Fruit fly (Drosophila melanogaster) whole organism, wandering third instar larva: ENCODE data around the gene Cngl.

Source experiments
- CG32264 ChIP-seq: fragments of 200-800 bp; sonication (Bioruptor generic); optimal IDR thresholded peaks from 2 replicates; lab custom pipeline; 2016; ENCODE audit warnings: missing biosample characterization, missing genetic modification characterization
- CG9705 ChIP-seq: fragments of 200-800 bp; sonication (Bioruptor generic); optimal IDR thresholded peaks from 2 replicates; lab custom pipeline; 2018; ENCODE audit warnings: missing biosample characterization, mild to moderate bottlenecking, missing genetic modification characterization
- CrebA ChIP-seq: fragments of 200-800 bp; sonication (Bioruptor generic); optimal IDR thresholded peaks from 2 replicates; lab custom pipeline; 2016; ENCODE audit warnings: missing biosample characterization, mild to moderate bottlenecking, missing genetic modification characterization, borderline replicate concordance
- Dfd ChIP-seq: fragments of >200 bp; optimal IDR thresholded peaks from 2 replicates; lab custom pipeline; 2017; ENCODE audit warnings: missing biosample characterization, missing genetic modification characterization
- GATAd ChIP-seq: sonication (Bioruptor generic); optimal IDR thresholded peaks from 2 replicates; lab custom pipeline; 2016; ENCODE audit warnings: missing biosample characterization, missing genetic modification characterization
- HLH106 ChIP-seq: fragments of 200-800 bp; optimal IDR thresholded peaks from 3 replicates; lab custom pipeline; 2019; ENCODE audit warnings: missing biosample characterization, mild to moderate bottlenecking, missing genetic modification characterization, moderate library complexity
- Hr78 ChIP-seq: fragments of >200 bp; optimal IDR thresholded peaks from 2 replicates; lab custom pipeline; 2017; ENCODE audit warnings: missing biosample characterization, missing genetic modification characterization
- Hr83 ChIP-seq: fragments of 200-300 bp; sonication (Bioruptor generic); optimal IDR thresholded peaks from 2 replicates; lab custom pipeline; 2016; ENCODE audit warnings: missing biosample characterization, mild to moderate bottlenecking, missing genetic modification characterization, moderate library complexity; ENCODE audit not compliant: poor library complexity, severe bottlenecking
- Jra ChIP-seq: sonication (Bioruptor generic); optimal IDR thresholded peaks from 2 replicates; lab custom pipeline; 2016; ENCODE audit warnings: missing biosample characterization, missing genetic modification characterization
- Myc ChIP-seq: fragments of >200 bp; optimal IDR thresholded peaks from 2 replicates; lab custom pipeline; 2017
- N ChIP-seq: fragments of >200 bp; optimal IDR thresholded peaks from 2 replicates; lab custom pipeline; 2018; ENCODE audit warnings: missing biosample characterization, missing external identifiers, missing genetic modification characterization
- OdsH ChIP-seq: fragments of 200-800 bp; sonication (Bioruptor generic); optimal IDR thresholded peaks from 2 replicates; lab custom pipeline; 2016; ENCODE audit warnings: missing biosample characterization, mild to moderate bottlenecking, missing genetic modification characterization
- Rel ChIP-seq, 2 experiments: fragments of 200-800 bp; sonication (Bioruptor generic) in 1 of 2; optimal IDR thresholded peaks; 2 replicates in 1 of 2; 3 replicates in 1 of 2; lab custom pipeline; 2016 to 2019; ENCODE audit warnings: mild to moderate bottlenecking in 2 of 2, missing biosample characterization in 2 of 2, missing genetic modification characterization in 2 of 2, moderate library complexity in 1 of 2
- Vsx2 ChIP-seq: fragments of 200-300, 225-300 bp; sonication (Bioruptor generic); optimal IDR thresholded peaks from 2 replicates; lab custom pipeline; 2018; ENCODE audit warnings: missing biosample characterization, missing genetic modification characterization; ENCODE audit not compliant: partially characterized antibody
- br ChIP-seq: fragments of 200-800 bp; sonication (Bioruptor generic); optimal IDR thresholded peaks from 2 replicates; lab custom pipeline; 2016; ENCODE audit warnings: missing biosample characterization, missing genetic modification characterization
- brk ChIP-seq: fragments of 200-800 bp; sonication (Bioruptor generic); optimal IDR thresholded peaks from 2 replicates; lab custom pipeline; 2016; ENCODE audit warnings: missing biosample characterization, mild to moderate bottlenecking, missing genetic modification characterization
- dmrt93B ChIP-seq: fragments of 200-800 bp; sonication (Bioruptor generic); optimal IDR thresholded peaks from 2 replicates; lab custom pipeline; 2018; ENCODE audit warnings: missing biosample characterization, mild to moderate bottlenecking, missing genetic modification characterization
- ey ChIP-seq: fragments of 200-800 bp; sonication (Bioruptor generic); optimal IDR thresholded peaks from 2 replicates; lab custom pipeline; 2016; ENCODE audit warnings: missing biosample characterization, missing genetic modification characterization
- foxo ChIP-seq, 2 experiments: fragments of 200-800 bp; sonication (Bioruptor generic); optimal IDR thresholded peaks; 2 replicates in 1 of 2; 3 replicates in 1 of 2; lab custom pipeline; 2016 to 2017; ENCODE audit warnings: missing biosample characterization in 2 of 2, missing genetic modification characterization in 2 of 2
- fru ChIP-seq: fragments of 200-800 bp; sonication (Bioruptor generic); optimal IDR thresholded peaks from 3 replicates; lab custom pipeline; 2016; ENCODE audit warnings: missing biosample characterization, mild to moderate bottlenecking, missing genetic modification characterization
- jim ChIP-seq: fragments of 175-275, 200-325 bp; sonication (Bioruptor generic); optimal IDR thresholded peaks from 2 replicates; lab custom pipeline; 2016; ENCODE audit warnings: missing biosample characterization, mild to moderate bottlenecking, missing genetic modification characterization
- lola ChIP-seq: fragments of >200 bp; optimal IDR thresholded peaks from 2 replicates; lab custom pipeline; 2017; ENCODE audit warnings: missing biosample characterization, missing genetic modification characterization
- pan ChIP-seq: fragments of >200 bp; optimal IDR thresholded peaks from 2 replicates; lab custom pipeline; 2017
- rgr ChIP-seq: fragments of 200-800 bp; sonication (Bioruptor generic); optimal IDR thresholded peaks from 3 replicates; lab custom pipeline; 2016; ENCODE audit warnings: missing biosample characterization, mild to moderate bottlenecking, missing genetic modification characterization
- sage ChIP-seq: fragments of 200-800 bp; sonication (Bioruptor generic); optimal IDR thresholded peaks from 2 replicates; lab custom pipeline; 2016; ENCODE audit warnings: missing biosample characterization, mild to moderate bottlenecking, missing genetic modification characterization
- sv ChIP-seq: fragments of 200-800 bp; sonication (Bioruptor generic); optimal IDR thresholded peaks from 3 replicates; lab custom pipeline; 2016; ENCODE audit warnings: missing biosample characterization, missing genetic modification characterization
- tai ChIP-seq: sonication (Bioruptor generic); optimal IDR thresholded peaks from 2 replicates; lab custom pipeline; 2016; ENCODE audit warnings: missing biosample characterization, missing genetic modification characterization
- usp ChIP-seq: fragments of >200 bp; optimal IDR thresholded peaks from 2 replicates; lab custom pipeline; 2017; ENCODE audit warnings: missing biosample characterization, missing genetic modification characterization
- woc ChIP-seq: sonication (Bioruptor generic); optimal IDR thresholded peaks from 2 replicates; lab custom pipeline; 2016; ENCODE audit warnings: missing biosample characterization, mild to moderate bottlenecking, missing genetic modification characterization

Cngl gene

dm6 chrX:15364467-15364866, 76.6 kb downstream of the Cngl start:
- TF ChIP-seq Hr78: no peak
- TF ChIP-seq HLH106: peak; percentile 1
- no peak for TF ChIP-seq rgr (GFP tag; lab: Kevin White, UChicago)

dm6 chrX:15363649-15364048, 77.4 kb downstream of the Cngl start:
- TF ChIP-seq sage (GFP tag; lab: Kevin White, UChicago) (no peak), HLH106 (peak; percentile 11)
- TF ChIP-seq, all 38 proteins: peak for 1

dm6 chrX:15360961-15361360, 80.1 kb downstream of the Cngl start, which contains the start of gene Pp1-13C:
Pp1-13C (minus strand) TSS chrX:15361061.
- TF ChIP-seq woc (GFP tag; lab: Kevin White, UChicago) (no peak), ey (no peak), Dfd (no peak), N (GFP tag; lab: Kevin White, UChicago) (no peak), sage (GFP tag; lab: Kevin White, UChicago) (no peak), Hr83 (no peak), Myc (lab: Kevin White, UChicago) (no peak), fru (GFP tag; lab: Kevin White, UChicago) (no peak), pan (lab: Kevin White, UChicago) (no peak), foxo (GFP tag; optimal IDR thresholded peaks at IDR 0.05; lab: Kevin White, UChicago) (no peak), tai (GFP tag; lab: Kevin White, UChicago) (no peak), sv (GFP tag; lab: Kevin White, UChicago) (no peak), brk (GFP tag; lab: Kevin White, UChicago) (no peak), usp (GFP tag; lab: Kevin White, UChicago) (no peak), HLH106 (no peak), Hr78 (no peak), GATAd (GFP tag; lab: Kevin White, UChicago) (no peak), CrebA (GFP tag; lab: Kevin White, UChicago) (no peak), br (no peak)

- TF ChIP-seq Hr78 (no peak), Rel (GFP tag; optimal IDR thresholded peaks at IDR 0.05; lab: Kevin White, UChicago) (no peak), Rel (tag; optimal IDR thresholded peaks at IDR 0.05; lab: Kevin White, UChicago) (no peak), Vsx2 (GFP tag; lab: Kevin White, UChicago) (no peak), rgr (GFP tag; lab: Kevin White, UChicago) (no peak), foxo (GFP tag; optimal IDR thresholded peaks at IDR 0.05; lab: Kevin White, UChicago) (no peak), CrebA (GFP tag; lab: Kevin White, UChicago) (no peak), jim (GFP tag; lab: Kevin White, UChicago) (no peak), usp (GFP tag; lab: Kevin White, UChicago) (no peak), CG9705 (GFP tag; lab: Kevin White, UChicago) (no peak), brk (GFP tag; lab: Kevin White, UChicago) (no peak), br (no peak), Myc (lab: Kevin White, UChicago) (no peak), dmrt93B (GFP tag; lab: Kevin White, UChicago) (no peak), HLH106 (no peak), GATAd (GFP tag; lab: Kevin White, UChicago) (no peak), lola (GFP tag; lab: Kevin White, UChicago) (no peak), Jra (GFP tag; lab: Kevin White, UChicago) (no peak), CG32264 (GFP tag; lab: Kevin White, UChicago) (no peak)
Measured at dm6 chrX:15356410-15356809, 84.6 kb downstream of the Cngl start.

- no peak for TF ChIP-seq Vsx2 (GFP tag; lab: Kevin White, UChicago)
- TF ChIP-seq sv (GFP tag; lab: Kevin White, UChicago): no peak
- no peak for TF ChIP-seq OdsH (GFP tag; lab: Kevin White, UChicago)
- no peak for TF ChIP-seq woc (GFP tag; lab: Kevin White, UChicago)
- TF ChIP-seq, all 38 proteins: peak for 0
Measured at dm6 chrX:15353654-15354053, 87.4 kb downstream of the Cngl start.

dm6 chrX:15352692-15353091, 88.4 kb downstream of the Cngl start:
- TF ChIP-seq Dfd: peak; percentile 72
- no peak for TF ChIP-seq CG9705 (GFP tag; lab: Kevin White, UChicago)
